Worm (Caenorhabditis elegans) whole organism, early embryonic: ENCODE data around the gene his-1.

Experiments used
- B0310.2 ChIP-seq: sonication (generic microtip); optimal IDR thresholded peaks from 2 replicates; lab custom pipeline; 2016; ENCODE audit warnings: mild to moderate bottlenecking, missing genetic modification characterization, missing compliant biosample characterization
- F13C5.2 ChIP-seq: sonication (generic microtip); optimal IDR thresholded peaks from 2 replicates; lab custom pipeline; 2017; ENCODE audit warnings: mild to moderate bottlenecking, missing genetic modification characterization, inconsistent platforms, missing compliant biosample characterization
- aly-1 ChIP-seq: sonication (generic microtip); optimal IDR thresholded peaks from 2 replicates; lab custom pipeline; 2016; ENCODE audit warnings: missing genetic modification characterization, missing compliant biosample characterization
- ama-1 ChIP-seq: fragments of 150-350 bp; optimal IDR thresholded peaks from 2 replicates; lab custom pipeline; 2014
- ceh-13 ChIP-seq: fragments of 200-800 bp; sonication (Bioruptor generic); optimal IDR thresholded peaks from 2 replicates; lab custom pipeline; 2018; ENCODE audit warnings: mild to moderate bottlenecking, missing genetic modification characterization, missing compliant biosample characterization
- ceh-36 ChIP-seq: sonication (generic microtip); optimal IDR thresholded peaks from 2 replicates; lab custom pipeline; 2016; ENCODE audit warnings: missing genetic modification characterization, inconsistent platforms, missing compliant biosample characterization
- ets-7 ChIP-seq: sonication (generic microtip); optimal IDR thresholded peaks from 2 replicates; lab custom pipeline; 2016; ENCODE audit warnings: missing genotype, missing genetic modification characterization, missing compliant biosample characterization
- flt-1 ChIP-seq: fragments of 200-800 bp; sonication (Bioruptor generic); IDR thresholded peaks from 2 replicates; pipeline ENCODE4 v1.3.6; 2022; ENCODE audit warnings: missing genetic modification characterization, missing compliant biosample characterization
- hmbx-1 ChIP-seq: sonication (generic microtip); optimal IDR thresholded peaks from 2 replicates; lab custom pipeline; 2016; ENCODE audit warnings: mild to moderate bottlenecking, missing genetic modification characterization, missing compliant biosample characterization
- hmg-4 ChIP-seq: fragments of 200-800 bp; sonication (Bioruptor generic); optimal IDR thresholded peaks from 2 replicates; lab custom pipeline; 2018; ENCODE audit warnings: mild to moderate bottlenecking, missing genetic modification characterization, missing compliant biosample characterization
- hnd-1 ChIP-seq: sonication (generic microtip); optimal IDR thresholded peaks from 2 replicates; lab custom pipeline; 2016; ENCODE audit warnings: missing genetic modification characterization, missing compliant biosample characterization
- pes-1 ChIP-seq: fragments of 200-800 bp; sonication (Bioruptor generic); IDR thresholded peaks from 2 replicates; pipeline ENCODE4 v1.3.6; 2022; ENCODE audit warnings: missing genetic modification reagents, missing genetic modification characterization, missing compliant biosample characterization
- scrt-1 ChIP-seq: fragments of 200-800 bp; sonication (Bioruptor generic); IDR thresholded peaks from 2 replicates; pipeline ENCODE4 v1.3.6; 2022; ENCODE audit warnings: missing genetic modification characterization, missing compliant biosample characterization
- sea-1 ChIP-seq: fragments of 200-800 bp; sonication (Bioruptor generic); conservative IDR thresholded peaks from 2 replicates; pipeline ENCODE4 v1.3.6; 2022; ENCODE audit warnings: missing genetic modification characterization, missing compliant biosample characterization
- tbx-11 ChIP-seq: fragments of 200-800 bp; sonication (Bioruptor generic); IDR thresholded peaks from 2 replicates; pipeline ENCODE4 v1.3.6; 2022; ENCODE audit warnings: missing genetic modification characterization, missing compliant biosample characterization
- tbx-37 ChIP-seq: fragments of 200-800 bp; sonication (Bioruptor generic); conservative IDR thresholded peaks from 2 replicates; pipeline ENCODE4 v1.3.6; 2022; ENCODE audit warnings: missing genetic modification reagents, missing genetic modification characterization, missing compliant biosample characterization
- tra-4 ChIP-seq: sonication (generic microtip); optimal IDR thresholded peaks from 2 replicates; lab custom pipeline; 2017; ENCODE audit warnings: missing genetic modification characterization, missing compliant biosample characterization

his-1 gene

ce11 chrV:16041925-16042742 is at the start of gene his-1, which contains the start of gene his-2:
Gene his-1 (plus strand): TSS chrV:16042520.
Gene his-2 (minus strand): TSS chrV:16042283.
- peak; percentile 43 for TF ChIP-seq flt-1 (GFP tag; lab: Robert Waterston, UW)
- peak; percentile 73 for TF ChIP-seq pes-1
- TF ChIP-seq aly-1, result peak; percentile 61
- TF ChIP-seq sea-1 (GFP tag; lab: Robert Waterston, UW), result peak; percentile 47; the same call in 1 of the 2 replicates
- peak; percentile 95 for TF ChIP-seq ama-1 (lab: Kevin White, UChicago)
- TF ChIP-seq tbx-11, result peak; percentile 49; the same call in 1 of the 2 replicates

ce11 chrV:15996655-15997186 is 45.6 kb upstream of the his-1 start, which contains the start of the genes C06C6.9 and C06C6.8:
Gene C06C6.9 (minus strand): TSS chrV:15996755.
Gene C06C6.8 (plus strand): TSS chrV:15997136.
- TF ChIP-seq scrt-1 (GFP tag; lab: Robert Waterston, UW) (no peak), aly-1 (no peak), pes-1 (no peak), B0310.2 (tag; lab: Kevin White, UChicago) (no peak), tbx-11 (no peak), sea-1 (GFP tag; lab: Robert Waterston, UW) (no peak), F13C5.2 (tag; lab: Kevin White, UChicago) (no peak), hmbx-1 (tag; lab: Kevin White, UChicago) (no peak), hnd-1 (tag; lab: Kevin White, UChicago) (no peak), flt-1 (GFP tag; lab: Robert Waterston, UW) (no peak)

- no peak for TF ChIP-seq pes-1
- TF ChIP-seq tbx-11, result no peak
- no peak for TF ChIP-seq aly-1
- TF ChIP-seq hmg-4 (GFP tag; lab: Kevin White, UChicago), result no peak
- no peak for TF ChIP-seq scrt-1 (GFP tag; lab: Robert Waterston, UW)
- no peak for TF ChIP-seq hmbx-1 (tag; lab: Kevin White, UChicago)
- no peak for TF ChIP-seq hnd-1 (tag; lab: Kevin White, UChicago)
Measured at ce11 chrV:16000433-16000832, 41.9 kb upstream of the his-1 start, which contains the start of gene nhr-50. Gene nhr-50 (minus strand): TSS chrV:16000631.

ce11 chrV:16002288-16002687 is 40.0 kb upstream of the his-1 start, which contains the start of gene nhr-63:
Gene nhr-63 (plus strand): TSS chrV:16002588.
- TF ChIP-seq aly-1 (no peak), tra-4 (tag; lab: Kevin White, UChicago) (no peak), F13C5.2 (tag; lab: Kevin White, UChicago) (no peak), ama-1 (lab: Kevin White, UChicago) (no peak), scrt-1 (GFP tag; lab: Robert Waterston, UW) (no peak), tbx-11 (no peak), hnd-1 (tag; lab: Kevin White, UChicago) (no peak), hmg-4 (GFP tag; lab: Kevin White, UChicago) (no peak), pes-1 (no peak), B0310.2 (tag; lab: Kevin White, UChicago) (no peak), flt-1 (GFP tag; lab: Robert Waterston, UW) (no peak), ets-7 (tag; lab: Kevin White, UChicago) (no peak), sea-1 (GFP tag; lab: Robert Waterston, UW) (no peak), ceh-36 (no peak), hmbx-1 (tag; lab: Kevin White, UChicago) (no peak), ceh-13 (GFP tag; lab: Kevin White, UChicago) (no peak), tbx-37 (GFP tag; lab: Robert Waterston, UW) (no peak)

ce11 chrV:16007505-16007904 is 34.8 kb upstream of the his-1 start, which contains the start of gene str-231:
Gene str-231 (minus strand): TSS chrV:16007605.
- no peak for TF ChIP-seq hmbx-1 (tag; lab: Kevin White, UChicago)

- TF ChIP-seq scrt-1 (GFP tag; lab: Robert Waterston, UW) (no peak), hnd-1 (tag; lab: Kevin White, UChicago) (no peak), ceh-13 (GFP tag; lab: Kevin White, UChicago) (no peak), tbx-37 (GFP tag; lab: Robert Waterston, UW) (no peak), tra-4 (tag; lab: Kevin White, UChicago) (no peak)
Measured at ce11 chrV:16009564-16009963, 32.8 kb upstream of the his-1 start, which contains the start of gene str-233. Gene str-233 (minus strand): TSS chrV:16009664.

- TF ChIP-seq aly-1 (no peak), hmbx-1 (tag; lab: Kevin White, UChicago) (no peak), tra-4 (tag; lab: Kevin White, UChicago) (no peak), ets-7 (tag; lab: Kevin White, UChicago) (no peak), ceh-36 (no peak)
Measured at ce11 chrV:16015652-16016051, 26.7 kb upstream of the his-1 start, which contains the start of gene str-232. Gene str-232 (minus strand): TSS chrV:16015752.

ce11 chrV:16016977-16017376 is 25.3 kb upstream of the his-1 start:
- TF ChIP-seq hmg-4 (GFP tag; lab: Kevin White, UChicago), result no peak
